Fruit fly (Drosophila melanogaster) whole organism, prepupa: ENCODE results near the gene 7B2.

Source experiments
- CG16779 ChIP-seq: fragments of 200-800 bp; sonication (Bioruptor generic); optimal IDR thresholded peaks from 3 replicates; lab custom pipeline; 2017; ENCODE audit warnings: missing biosample characterization, mild to moderate bottlenecking, missing genetic modification characterization
- CG6792 ChIP-seq: fragments of 200-800 bp; sonication (Bioruptor generic); optimal IDR thresholded peaks from 3 replicates; lab custom pipeline; 2016; ENCODE audit warnings: missing biosample characterization, missing genetic modification characterization
- Gug ChIP-seq: fragments of 200-800 bp; sonication (Bioruptor generic); IDR thresholded peaks from 2 replicates; pipeline ENCODE4 v1.3.6; 2022; ENCODE audit warnings: missing biosample characterization, missing genetic modification characterization
- Sox102F ChIP-seq: fragments of 200-800 bp; sonication (Bioruptor generic); optimal IDR thresholded peaks from 2 replicates; lab custom pipeline; 2016; ENCODE audit warnings: missing biosample characterization, mild to moderate bottlenecking, missing genetic modification characterization
- lz ChIP-seq: fragments of 200-800 bp; sonication (Bioruptor generic); optimal IDR thresholded peaks from 3 replicates; lab custom pipeline; 2016; ENCODE audit warnings: missing biosample characterization, missing genetic modification characterization
- salr ChIP-seq, 2 experiments: fragments of 200-800 bp; sonication (Bioruptor generic); optimal IDR thresholded peaks; 3 replicates each; lab custom pipeline; 2016 to 2018; ENCODE audit warnings: missing biosample characterization in 2 of 2, missing genetic modification characterization in 2 of 2, mild to moderate bottlenecking in 1 of 2

DNA sequence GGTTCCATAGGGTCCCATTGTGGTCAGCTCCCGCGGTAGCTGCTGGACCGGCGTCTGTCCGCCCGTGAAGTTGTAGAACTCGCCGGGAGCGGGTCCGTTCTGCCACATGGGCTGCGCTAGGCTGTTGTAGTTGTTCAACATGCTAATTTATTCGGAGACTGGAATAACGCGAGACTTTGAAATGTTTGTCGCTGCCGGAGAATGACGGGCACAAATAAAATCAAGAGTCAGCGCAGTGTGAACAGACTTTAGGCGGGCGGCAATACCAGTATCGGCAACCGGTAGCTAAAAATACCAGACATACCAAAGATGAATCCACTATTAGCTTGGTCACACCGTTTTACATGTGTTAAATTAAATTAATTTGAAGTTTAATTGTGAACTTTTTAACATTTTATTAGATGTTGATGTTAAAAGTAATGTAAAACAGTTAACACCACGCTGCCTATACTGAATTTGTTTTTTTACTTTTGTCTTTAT is 18.6 kb upstream of the 7B2 start, which contains the start of gene Prosbeta7:
- TF ChIP-seq CG6792 (GFP tag; lab: Kevin White, UChicago) (no peak), Gug (GFP tag; lab: Robert Waterston, UW) (no peak), salr (GFP tag; optimal IDR thresholded peaks at IDR 0.05; lab: Kevin White, UChicago) (no peak), Sox102F (GFP tag; lab: Kevin White, UChicago) (no peak), CG16779 (tag; lab: Kevin White, UChicago) (no peak), lz (GFP tag; lab: Kevin White, UChicago) (no peak)
